Fruit fly (Drosophila melanogaster): ENCODE measurements around the gene CG1368.
A peak's percentile ranks its signal among the peaks of the same experiment; 100 is the strongest.

CG1368 gene

dm6 chrX:14218045-14218483, 43.5 kb downstream of the CG1368 start (continued):
- TF ChIP-seq klu (GFP tag; IDR thresholded peaks at IDR 0.05), result peak; percentile 66; the same call in 1 of the 2 replicates
- TF ChIP-seq Elba2 (GFP tag; optimal IDR thresholded peaks at IDR 0.05), result peak; percentile 25
- TF ChIP-seq CG17612 (GFP tag; IDR thresholded peaks at IDR 0.05), result peak; percentile 70
- TF ChIP-seq CG12236 (GFP tag; optimal IDR thresholded peaks at IDR 0.05), result peak; percentile 27
- TF ChIP-seq HLHmδ (GFP tag; optimal IDR thresholded peaks at IDR 0.05), result no peak
- TF ChIP-seq Bdp1 (GFP tag; optimal IDR thresholded peaks at IDR 0.05), result peak; percentile 52
- TF ChIP-seq lov (optimal IDR thresholded peaks at IDR 0.05), result no peak
- 0 out of 3 replicates have a peak, but pooled peaks have one; percentile 59 for TF ChIP-seq lov (GFP tag; IDR thresholded peaks at IDR 0.05)
- peak; percentile 93 for TF ChIP-seq Ada2b (GFP tag; IDR thresholded peaks at IDR 0.05)
- TF ChIP-seq da (GFP tag; optimal IDR thresholded peaks at IDR 0.05), result peak; percentile 53
- TF ChIP-seq ato (GFP tag; IDR thresholded peaks at IDR 0.05; ENCODE audit: partially characterized antibody), result no peak
- TF ChIP-seq CG18476 (GFP tag; optimal IDR thresholded peaks at IDR 0.05), result peak; percentile 79
- no peak for TF ChIP-seq CG7745 (tag; optimal IDR thresholded peaks at IDR 0.05)
- TF ChIP-seq Hand (GFP tag; optimal IDR thresholded peaks at IDR 0.05), result peak; percentile 70
- TF ChIP-seq zfh1 (GFP tag; IDR thresholded peaks at IDR 0.05), result peak; percentile 90
- TF ChIP-seq CG1233 (GFP tag; optimal IDR thresholded peaks at IDR 0.05), result peak; percentile 83
- peak; percentile 82 for TF ChIP-seq ind (GFP tag; optimal IDR thresholded peaks at IDR 0.05)
- peak; percentile 66 for TF ChIP-seq croc (GFP tag; conservative IDR thresholded peaks at IDR 0.05)
- TF ChIP-seq grau (tag; optimal IDR thresholded peaks at IDR 0.05), result peak; percentile 89
- peak; percentile 53 for TF ChIP-seq CG5180 (GFP tag; optimal IDR thresholded peaks at IDR 0.05)
- TF ChIP-seq tna (GFP tag; IDR thresholded peaks at IDR 0.05; ENCODE audit: partially characterized antibody), result no peak
- TF ChIP-seq BEAF-32 (GFP tag; optimal IDR thresholded peaks at IDR 0.05), result no peak
- peak; percentile 91 for TF ChIP-seq phol (tag; optimal IDR thresholded peaks at IDR 0.05)
- peak in 1 of 3 experiments; percentile 83 for TF ChIP-seq lola (GFP tag; optimal IDR thresholded peaks at IDR 0.05)
- TF ChIP-seq ap (GFP tag; IDR thresholded peaks at IDR 0.05), result peak; percentile 66
- no peak for TF ChIP-seq ERR (GFP tag; optimal IDR thresholded peaks at IDR 0.05)
- peak; percentile 59 for TF ChIP-seq CG7786 (GFP tag; optimal IDR thresholded peaks at IDR 0.05)
- no peak for TF ChIP-seq prd (optimal IDR thresholded peaks at IDR 0.05)
- TF ChIP-seq prd (GFP tag; IDR thresholded peaks at IDR 0.05), result peak; percentile 93
- TF ChIP-seq CG12942 (GFP tag; optimal IDR thresholded peaks at IDR 0.05), result peak; percentile 72
- TF ChIP-seq gcm (GFP tag; optimal IDR thresholded peaks at IDR 0.05), result peak; percentile 86
- peak; percentile 72 for TF ChIP-seq CG16815 (GFP tag; optimal IDR thresholded peaks at IDR 0.05)
- TF ChIP-seq nerfin-1 (tag; optimal IDR thresholded peaks at IDR 0.05), result peak; percentile 75
- TF ChIP-seq CG33557 (GFP tag; optimal IDR thresholded peaks at IDR 0.05), result peak; percentile 72
- TF ChIP-seq crp (GFP tag; optimal IDR thresholded peaks at IDR 0.05), result peak in 1 of 2 experiments; percentile 57
- TF ChIP-seq CG6654 (GFP tag; optimal IDR thresholded peaks at IDR 0.05), result peak; percentile 45
- 0 out of 2 replicates have a peak, but pooled peaks have one; percentile 27 for TF ChIP-seq CG4360 (GFP tag; IDR thresholded peaks at IDR 0.05)
- peak; percentile 81 for TF ChIP-seq fd3F (GFP tag; optimal IDR thresholded peaks at IDR 0.05)
- peak; percentile 13 for TF ChIP-seq CG33213 (GFP tag; optimal IDR thresholded peaks at IDR 0.05)
- peak; percentile 87 for TF ChIP-seq CG10209 (GFP tag; optimal IDR thresholded peaks at IDR 0.05)
- TF ChIP-seq ab (GFP tag; optimal IDR thresholded peaks at IDR 0.05), result peak; percentile 10
- no peak for TF ChIP-seq CG6791 (GFP tag; IDR thresholded peaks at IDR 0.05; ENCODE audit: partially characterized antibody)
- peak; percentile 88 for TF ChIP-seq CG32767 (GFP tag; IDR thresholded peaks at IDR 0.05)
- TF ChIP-seq CG6254 (GFP tag; optimal IDR thresholded peaks at IDR 0.05), result peak; percentile 82
- TF ChIP-seq her (GFP tag; optimal IDR thresholded peaks at IDR 0.05), result no peak
- TF ChIP-seq CG9437 (GFP tag; optimal IDR thresholded peaks at IDR 0.05), result peak; percentile 75
- no peak for TF ChIP-seq tll (GFP tag; optimal IDR thresholded peaks at IDR 0.05)
- TF ChIP-seq CHES-1-like (GFP tag; optimal IDR thresholded peaks at IDR 0.05), result peak; percentile 42
- TF ChIP-seq CG11695 (GFP tag; IDR thresholded peaks at IDR 0.05), result peak; percentile 90
- peak; percentile 35; the same call in 1 of the 2 replicates for TF ChIP-seq crol (GFP tag; IDR thresholded peaks at IDR 0.05)

All from whole organism, embryonic.